Worm (Caenorhabditis elegans) whole organism, L3 larva: ENCODE measurements around the gene srxa-8.

Experiments
- egl-5 ChIP-seq: fragments of 150-350 bp; optimal IDR thresholded peaks from 2 replicates; lab custom pipeline; 2017; ENCODE audit warnings: missing biosample characterization, missing genetic modification reagents, missing genetic modification characterization, inconsistent platforms
- elt-1 ChIP-seq: fragments of 150-350 bp; optimal IDR thresholded peaks from 2 replicates; lab custom pipeline; 2014; ENCODE audit warnings: missing biosample characterization, missing genetic modification characterization
- fos-1 ChIP-seq: fragments of 150-350 bp; optimal IDR thresholded peaks from 2 replicates; lab custom pipeline; 2014; ENCODE audit warnings: missing biosample characterization, missing genetic modification characterization
- mdl-1 ChIP-seq: fragments of 150-350 bp; optimal IDR thresholded peaks from 2 replicates; lab custom pipeline; 2014; ENCODE audit warnings: missing biosample characterization, missing genetic modification characterization
- nhr-11 ChIP-seq: fragments of 150-350 bp; optimal IDR thresholded peaks from 2 replicates; lab custom pipeline; 2014; ENCODE audit warnings: missing biosample characterization, missing genetic modification characterization
- nhr-237 ChIP-seq: fragments of 150-350 bp; optimal IDR thresholded peaks from 2 replicates; lab custom pipeline; 2014; ENCODE audit warnings: missing biosample characterization, missing genetic modification characterization
- skn-1 ChIP-seq: fragments of 150-350 bp; optimal IDR thresholded peaks from 2 replicates; lab custom pipeline; 2014; ENCODE audit warnings: missing biosample characterization, missing genetic modification characterization
- unc-39 ChIP-seq: sonication (generic microtip); optimal IDR thresholded peaks from 4 replicates; lab custom pipeline; 2017; ENCODE audit warnings: missing biosample characterization, missing genetic modification characterization
- unc-62 ChIP-seq: fragments of 150-350 bp; sonication (generic microtip); optimal IDR thresholded peaks from 4 replicates; lab custom pipeline; 2014; ENCODE audit warnings: missing biosample characterization, missing genetic modification reagents, missing genetic modification characterization
- zag-1 ChIP-seq: fragments of 150-350 bp; optimal IDR thresholded peaks from 2 replicates; lab custom pipeline; 2014; ENCODE audit warnings: missing biosample characterization, missing genetic modification characterization

ce11 chrX:13262195-13262594, 46.5 kb downstream of the srxa-8 start, which contains the start of gene K09A11.1:
- TF ChIP-seq egl-5 (tag; lab: Kevin White, UChicago) (no peak), nhr-11 (tag; lab: Kevin White, UChicago) (no peak), zag-1 (tag; lab: Kevin White, UChicago) (no peak), elt-1 (tag; lab: Kevin White, UChicago) (no peak), unc-62 (GFP tag; lab: Kevin White, UChicago) (no peak), mdl-1 (no peak), skn-1 (no peak), unc-39 (tag; lab: Kevin White, UChicago) (no peak), nhr-237 (no peak), fos-1 (tag; lab: Kevin White, UChicago) (no peak)
